Worm (Caenorhabditis elegans): ENCODE measurements around the gene F14F3.5.

DNA sequence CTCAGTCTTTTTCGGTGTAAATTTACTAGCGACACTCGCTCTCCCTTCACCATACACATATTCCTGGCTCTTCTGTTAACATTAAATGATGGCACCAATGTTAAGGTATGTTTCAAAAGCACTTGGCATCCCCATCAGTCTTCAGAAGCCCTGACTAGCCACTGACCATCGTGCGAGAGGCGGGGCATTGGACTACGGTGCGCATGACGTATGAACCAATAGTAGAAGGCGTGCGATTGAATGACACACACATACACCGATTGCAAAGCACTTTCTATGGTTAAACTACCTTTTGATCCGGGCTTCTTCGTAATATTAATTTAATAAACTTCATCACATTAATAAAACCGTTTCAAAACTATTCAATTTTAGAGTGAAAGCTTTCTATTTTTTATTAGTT is 23.8 kb downstream of the F14F3.5 start:
- TF ChIP-seq pes-1 (GFP tag; IDR thresholded peaks at IDR 0.05) (no peak), F13C5.2 (tag; optimal IDR thresholded peaks at IDR 0.05) (no peak), ama-1 (optimal IDR thresholded peaks at IDR 0.05) (no peak), ceh-13 (GFP tag; optimal IDR thresholded peaks at IDR 0.05) (no peak), tbx-37 (GFP tag; conservative IDR thresholded peaks at IDR 0.05) (no peak), sea-1 (GFP tag; conservative IDR thresholded peaks at IDR 0.05) (no peak), tbx-11 (GFP tag; IDR thresholded peaks at IDR 0.05) (no peak), flt-1 (GFP tag; IDR thresholded peaks at IDR 0.05) (no peak)

Data from whole organism, early embryonic.